Worm (Caenorhabditis elegans): ENCODE measurements around the gene str-32.

- TF ChIP-seq pqm-1 (tag; optimal IDR thresholded peaks at IDR 0.05) (no peak), nhr-76 (tag; optimal IDR thresholded peaks at IDR 0.05) (no peak), pha-4 (GFP tag; IDR thresholded peaks at IDR 0.05) (no peak), pha-4 (tag; optimal IDR thresholded peaks at IDR 0.05) (no peak), daf-8 (GFP tag; IDR thresholded peaks at IDR 0.05) (no peak), nhr-28 (tag; optimal IDR thresholded peaks at IDR 0.05) (no peak), ces-1 (GFP tag; optimal IDR thresholded peaks at IDR 0.05) (no peak), vab-7 (GFP tag; IDR thresholded peaks at IDR 0.05) (no peak), gei-8 (GFP tag; optimal IDR thresholded peaks at IDR 0.05) (no peak), zag-1 (tag; optimal IDR thresholded peaks at IDR 0.05) (no peak)
These were observed 40.1 kb downstream of the str-32 start, which contains the start of gene cwp-1 for ce11 chrV:4841179-4841578.

All from whole organism, L4 larva.